Worm (Caenorhabditis elegans): Measurements from ENCODE around the gene arcp-1.
A peak's percentile ranks its signal among the peaks of the same experiment; 100 is the strongest.

The arcp-1 gene

DNA sequence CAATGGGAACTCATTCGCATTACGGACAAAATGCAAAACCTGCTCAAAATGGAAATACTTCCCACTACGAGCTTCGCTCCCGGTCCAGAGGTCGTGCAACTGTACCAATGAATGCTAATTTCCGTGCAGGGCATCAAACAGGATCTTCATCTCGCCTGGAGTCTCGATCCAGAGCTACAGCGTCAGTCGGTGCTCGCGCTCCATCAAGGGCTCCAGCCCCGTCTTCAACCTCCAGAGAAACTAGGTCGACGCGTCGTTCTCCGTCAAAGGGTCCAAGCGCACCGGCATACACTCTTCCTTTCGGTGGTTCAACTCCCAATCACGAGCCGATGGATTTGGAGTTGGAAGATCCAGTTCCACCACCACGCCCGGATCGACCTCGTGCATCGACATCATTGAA is 21.5 kb downstream of the arcp-1 start:
- TF ChIP-seq ama-1 (optimal IDR thresholded peaks at IDR 0.05): no peak
- TF ChIP-seq lim-7 (GFP tag; IDR thresholded peaks at IDR 0.05): peak; percentile 33; the same call in 1 of the 2 replicates
- peak; percentile 65 for TF ChIP-seq set-16 (GFP tag; IDR thresholded peaks at IDR 0.05)

ce11 chrIII:3736302-3736701 is 22.9 kb downstream of the arcp-1 start, which contains the start of gene F34D10.4:
TSS of gene F34D10.4 (plus strand) at chrIII:3736602.
- TF ChIP-seq ceh-62 (tag; optimal IDR thresholded peaks at IDR 0.05): no peak
- no peak for TF ChIP-seq jun-1 (tag; optimal IDR thresholded peaks at IDR 0.05)
- no peak for TF ChIP-seq rbr-2 (tag; optimal IDR thresholded peaks at IDR 0.05)
- no peak for TF ChIP-seq Y5F2A.4 (GFP tag; optimal IDR thresholded peaks at IDR 0.05)
- no peak for TF ChIP-seq lin-1 (GFP tag; IDR thresholded peaks at IDR 0.05)
- no peak for TF ChIP-seq spr-1 (tag; optimal IDR thresholded peaks at IDR 0.05)
- TF ChIP-seq tag-97 (GFP tag; IDR thresholded peaks at IDR 0.05): no peak
- no peak for TF ChIP-seq ceh-44 (GFP tag; IDR thresholded peaks at IDR 0.05)
- TF ChIP-seq lin-38 (GFP tag; IDR thresholded peaks at IDR 0.05): no peak
- no peak for TF ChIP-seq aly-2 (tag; optimal IDR thresholded peaks at IDR 0.05)
- no peak for TF ChIP-seq ces-1 (GFP tag; optimal IDR thresholded peaks at IDR 0.05)
- no peak for TF ChIP-seq vab-7 (GFP tag; IDR thresholded peaks at IDR 0.05)
- TF ChIP-seq hlh-30 (tag; optimal IDR thresholded peaks at IDR 0.05; ENCODE audit: insufficient read depth): no peak
- TF ChIP-seq nhr-41 (GFP tag; IDR thresholded peaks at IDR 0.05): no peak
- TF ChIP-seq snpc-4 (tag; optimal IDR thresholded peaks at IDR 0.05): no peak
- TF ChIP-seq madf-5 (GFP tag; IDR thresholded peaks at IDR 0.05): no peak

- TF ChIP-seq tag-97 (GFP tag; IDR thresholded peaks at IDR 0.05) (no peak), F44E2.7 (GFP tag; IDR thresholded peaks at IDR 0.05) (no peak), mdt-29 (GFP tag; IDR thresholded peaks at IDR 0.05) (no peak), aha-1 (tag) (peak; percentile 71), aly-2 (tag; optimal IDR thresholded peaks at IDR 0.05) (no peak), jun-1 (tag; optimal IDR thresholded peaks at IDR 0.05) (no peak), hlh-11 (tag; optimal IDR thresholded peaks at IDR 0.05) (peak; percentile 42), nhr-77 (tag; optimal IDR thresholded peaks at IDR 0.05) (no peak), vab-7 (GFP tag; IDR thresholded peaks at IDR 0.05) (no peak), ceh-82 (tag; optimal IDR thresholded peaks at IDR 0.05) (no peak), spr-3 (GFP tag; optimal IDR thresholded peaks at IDR 0.05) (no peak), dmd-9 (GFP tag; IDR thresholded peaks at IDR 0.05) (no peak), nhr-25 (tag; optimal IDR thresholded peaks at IDR 0.05; ENCODE audit: borderline replicate concordance, insufficient read depth) (no peak), unc-39 (tag; optimal IDR thresholded peaks at IDR 0.05) (no peak), ctbp-1 (GFP tag; IDR thresholded peaks at IDR 0.05) (no peak), pqm-1 (tag; optimal IDR thresholded peaks at IDR 0.05) (no peak), hmg-1.1 (GFP tag; IDR thresholded peaks at IDR 0.05) (no peak), F37D6.2 (tag; optimal IDR thresholded peaks at IDR 0.05) (peak; percentile 1), lin-38 (GFP tag; IDR thresholded peaks at IDR 0.05) (no peak), hlh-30 (tag; optimal IDR thresholded peaks at IDR 0.05; ENCODE audit: insufficient read depth) (peak; percentile 69), ama-1 (optimal IDR thresholded peaks at IDR 0.05) (peak; percentile 76), dve-1 (tag; optimal IDR thresholded peaks at IDR 0.05; ENCODE audit: insufficient read depth) (peak; percentile 33), mxl-3 (GFP tag; optimal IDR thresholded peaks at IDR 0.05) (peak; percentile 38)
Measured at ce11 chrIII:3735509-3736255, 23.5 kb downstream of the arcp-1 start.

DNA sequence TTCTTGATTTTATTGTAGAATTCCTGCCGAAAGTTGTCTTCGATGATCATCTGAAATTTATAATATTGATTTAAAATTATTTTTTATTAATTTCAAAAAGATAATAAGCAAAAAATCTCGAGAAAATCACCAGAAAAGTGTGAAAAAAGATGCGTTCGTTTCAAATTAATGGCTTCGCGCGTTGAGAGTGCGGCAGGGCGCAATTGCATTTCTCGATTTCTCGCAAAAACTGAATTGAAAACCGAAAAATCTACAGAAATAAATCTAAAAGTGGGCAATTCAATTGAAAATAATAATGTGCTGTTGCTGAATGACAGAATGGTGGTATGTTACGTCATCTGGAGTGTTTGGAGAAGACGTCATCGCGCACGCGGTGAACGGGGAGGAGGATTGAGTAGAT is 24.2 kb downstream of the arcp-1 start, which contains the start of gene evl-18:
Gene evl-18, minus strand, starts transcription at position 50 of the 400 bp plus-strand sequence.
- no peak for TF ChIP-seq rbr-2 (tag; optimal IDR thresholded peaks at IDR 0.05)
- TF ChIP-seq ZK337.2 (GFP tag; IDR thresholded peaks at IDR 0.05): no peak
- TF ChIP-seq gei-8 (GFP tag; optimal IDR thresholded peaks at IDR 0.05): no peak
- no peak for TF ChIP-seq F44E2.7 (GFP tag; IDR thresholded peaks at IDR 0.05)
- TF ChIP-seq egl-43 (GFP tag; IDR thresholded peaks at IDR 0.05): no peak
- no peak for TF ChIP-seq ces-1 (GFP tag; optimal IDR thresholded peaks at IDR 0.05)
- TF ChIP-seq mdl-1 (tag; optimal IDR thresholded peaks at IDR 0.05): no peak
- peak; percentile 15 for TF ChIP-seq mes-2 (tag; optimal IDR thresholded peaks at IDR 0.05; ENCODE audit: poor library complexity, severe bottlenecking)
- TF ChIP-seq dpl-1 (GFP tag; optimal IDR thresholded peaks at IDR 0.05): peak; percentile 58
- TF ChIP-seq tra-1 (GFP tag; IDR thresholded peaks at IDR 0.05): no peak
- TF ChIP-seq ama-1 (optimal IDR thresholded peaks at IDR 0.05): no peak
- TF ChIP-seq lin-38 (GFP tag; IDR thresholded peaks at IDR 0.05): peak; percentile 71
- no peak for TF ChIP-seq F49E8.2 (tag; optimal IDR thresholded peaks at IDR 0.05; ENCODE audit: borderline replicate concordance)
- TF ChIP-seq lsy-2 (tag; optimal IDR thresholded peaks at IDR 0.05): peak in 1 of 2 experiments; percentile 33

All from whole organism, L4 larva.